Fruit fly (Drosophila melanogaster): ENCODE results near the gene GluRIIC.

GluRIIC gene

dm6 chr2L:871419-871846, 42.5 kb upstream of the GluRIIC start (continued):
- no peak for TF ChIP-seq CG11247 (GFP tag; IDR thresholded peaks at IDR 0.05)
- TF ChIP-seq CG4617 (GFP tag; optimal IDR thresholded peaks at IDR 0.05; ENCODE audit: borderline replicate concordance), result peak; percentile 80
- TF ChIP-seq CG10543 (GFP tag; optimal IDR thresholded peaks at IDR 0.05), result peak; percentile 0
- 0 out of 3 replicates have a peak, but pooled peaks have one; percentile 17 for TF ChIP-seq CG7963 (GFP tag; IDR thresholded peaks at IDR 0.05; ENCODE audit: partially characterized antibody)
- TF ChIP-seq Pdp1 (GFP tag; optimal IDR thresholded peaks at IDR 0.05), result peak in 1 of 2 experiments; percentile 7
- TF ChIP-seq CG4404 (GFP tag; IDR thresholded peaks at IDR 0.05), result no peak
- no peak for TF ChIP-seq CG7987 (GFP tag; optimal IDR thresholded peaks at IDR 0.05)
- no peak for TF ChIP-seq cad (GFP tag; optimal IDR thresholded peaks at IDR 0.05)
- TF ChIP-seq CG4282 (GFP tag; optimal IDR thresholded peaks at IDR 0.05), result no peak
- TF ChIP-seq CG15514 (GFP tag; optimal IDR thresholded peaks at IDR 0.05), result peak; percentile 69
- TF ChIP-seq Mes4 (GFP tag; optimal IDR thresholded peaks at IDR 0.05), result no peak
- peak; percentile 10 for TF ChIP-seq CG2120 (GFP tag; optimal IDR thresholded peaks at IDR 0.05)
- no peak for TF ChIP-seq CG10979 (tag; optimal IDR thresholded peaks at IDR 0.05)
- peak; percentile 38 for TF ChIP-seq Myb (GFP tag; optimal IDR thresholded peaks at IDR 0.05)
- peak; percentile 68 for TF ChIP-seq sd (tag; optimal IDR thresholded peaks at IDR 0.05)
- TF ChIP-seq CkIIα-i1 (GFP tag; IDR thresholded peaks at IDR 0.05), result no peak
- TF ChIP-seq sens (GFP tag), result peak; percentile 35
- peak; percentile 96 for TF ChIP-seq CTCF (GFP tag; optimal IDR thresholded peaks at IDR 0.05)
- peak; percentile 48; the same call in 1 of the 2 replicates for TF ChIP-seq CG32532 (GFP tag; IDR thresholded peaks at IDR 0.05)
- TF ChIP-seq sc (optimal IDR thresholded peaks at IDR 0.05), result no peak
- TF ChIP-seq sc (GFP tag; optimal IDR thresholded peaks at IDR 0.05), result no peak
- TF ChIP-seq CG9797 (GFP tag; optimal IDR thresholded peaks at IDR 0.05), result peak; percentile 76
- TF ChIP-seq pzg (GFP tag; optimal IDR thresholded peaks at IDR 0.05), result peak; percentile 65
- no peak for TF ChIP-seq CG17328 (GFP tag; IDR thresholded peaks at IDR 0.05)
- no peak for TF ChIP-seq ac (GFP tag; optimal IDR thresholded peaks at IDR 0.05)
- TF ChIP-seq CG3407 (GFP tag; optimal IDR thresholded peaks at IDR 0.05), result no peak
- TF ChIP-seq bab2 (GFP tag; optimal IDR thresholded peaks at IDR 0.05), result peak; percentile 7
- no peak for TF ChIP-seq CG33557 (GFP tag; optimal IDR thresholded peaks at IDR 0.05)
- TF ChIP-seq oc (tag; optimal IDR thresholded peaks at IDR 0.05), result no peak
- TF ChIP-seq crol (GFP tag; IDR thresholded peaks at IDR 0.05), result no peak
- no peak for TF ChIP-seq cwo (GFP tag; optimal IDR thresholded peaks at IDR 0.05)
- no peak for TF ChIP-seq cas (GFP tag; IDR thresholded peaks at IDR 0.05)
- peak; percentile 14 for TF ChIP-seq NfI (GFP tag; optimal IDR thresholded peaks at IDR 0.05)
- TF ChIP-seq tio (GFP tag; optimal IDR thresholded peaks at IDR 0.05), result no peak
- TF ChIP-seq jigr1 (GFP tag; IDR thresholded peaks at IDR 0.05), result no peak
- TF ChIP-seq fd102C (GFP tag; optimal IDR thresholded peaks at IDR 0.05), result no peak
- no peak for TF ChIP-seq repo (GFP tag; optimal IDR thresholded peaks at IDR 0.05)
- TF ChIP-seq CG12769 (tag; optimal IDR thresholded peaks at IDR 0.05), result peak; percentile 53
- TF ChIP-seq sisA (GFP tag; IDR thresholded peaks at IDR 0.05), result no peak
- peak; percentile 17 for TF ChIP-seq caup (GFP tag; optimal IDR thresholded peaks at IDR 0.05; ENCODE audit: severe bottlenecking)
- peak; percentile 38 for TF ChIP-seq CG1832 (GFP tag; optimal IDR thresholded peaks at IDR 0.05)
- TF ChIP-seq CG17568 (GFP tag; optimal IDR thresholded peaks at IDR 0.05), result no peak
- peak; percentile 10 for TF ChIP-seq Sry-β (GFP tag; optimal IDR thresholded peaks at IDR 0.05)
- TF ChIP-seq chif (GFP tag; optimal IDR thresholded peaks at IDR 0.05), result no peak
- peak; percentile 43 for TF ChIP-seq CG6689 (GFP tag; IDR thresholded peaks at IDR 0.05)
- TF ChIP-seq CG5245 (GFP tag; optimal IDR thresholded peaks at IDR 0.05), result no peak
- TF ChIP-seq BtbVII (GFP tag; optimal IDR thresholded peaks at IDR 0.05), result no peak
- TF ChIP-seq pho (GFP tag; optimal IDR thresholded peaks at IDR 0.05), result no peak
- TF ChIP-seq Sox102F (GFP tag; optimal IDR thresholded peaks at IDR 0.05), result no peak
- TF ChIP-seq CG12155 (GFP tag; optimal IDR thresholded peaks at IDR 0.05), result peak; percentile 11
- TF ChIP-seq NFAT (GFP tag; IDR thresholded peaks at IDR 0.05), result peak; percentile 51; the same call in 1 of the 2 replicates
- no peak for TF ChIP-seq sens-2 (GFP tag; IDR thresholded peaks at IDR 0.05)
